Fruit fly (Drosophila melanogaster) whole organism: ENCODE data around the gene djl.

ENCODE experiments used
- CG8478 ChIP-seq: fragments of >200 bp; optimal IDR thresholded peaks from 2 replicates; lab custom pipeline; 2018; ENCODE audit warnings: inconsistent platforms
- Dll ChIP-seq: fragments of >200 bp; optimal IDR thresholded peaks from 2 replicates; lab custom pipeline; 2017
- EcR ChIP-seq, 2 experiments: fragments of >200 bp; optimal IDR thresholded peaks; 2 replicates each; lab custom pipeline; 2017; ENCODE audit warnings: missing biosample characterization in 2 of 2, missing genetic modification characterization in 2 of 2, missing genetic modification reagents in 2 of 2
- pan ChIP-seq: fragments of >200 bp; optimal IDR thresholded peaks from 2 replicates; lab custom pipeline; 2017
- psq ChIP-seq: fragments of >200 bp; optimal IDR thresholded peaks from 2 replicates; lab custom pipeline; 2017
- usp ChIP-seq: fragments of >200 bp; optimal IDR thresholded peaks from 2 replicates; lab custom pipeline; 2017; ENCODE audit warnings: missing biosample characterization, missing genetic modification characterization, mixed read lengths

The djl gene

dm6 chr3R:7079718-7080117, 19.2 kb downstream of the djl start:
- TF ChIP-seq Dll (lab: Kevin White, UChicago) (no peak), CG8478 (lab: Kevin White, UChicago) (no peak), EcR (GFP tag; optimal IDR thresholded peaks at IDR 0.05; lab: Kevin White, UChicago) (no peak), usp (no peak), pan (lab: Kevin White, UChicago) (no peak), psq (no peak)

dm6 chr3R:7080157-7080916, 19.8 kb downstream of the djl start, which contains the start of gene Ref1:
Ref1 (minus strand) TSS chr3R:7080387.
- TF ChIP-seq psq (no peak), CG8478 (lab: Kevin White, UChicago) (no peak), usp (no peak), Dll (lab: Kevin White, UChicago) (no peak), EcR (GFP tag; optimal IDR thresholded peaks at IDR 0.05; lab: Kevin White, UChicago) (no peak), pan (lab: Kevin White, UChicago) (no peak)

dm6 chr3R:7081972-7082371, 21.4 kb downstream of the djl start, which contains the start of gene Dpck:
Dpck (plus strand) TSS chr3R:7082182.
- TF ChIP-seq EcR (GFP tag; optimal IDR thresholded peaks at IDR 0.05; lab: Kevin White, UChicago) (no peak), pan (lab: Kevin White, UChicago) (no peak), usp (no peak)

dm6 chr3R:7083750-7084149, 23.2 kb downstream of the djl start:
- TF ChIP-seq usp, result no peak
- no peak for TF ChIP-seq CG8478 (lab: Kevin White, UChicago)
- TF ChIP-seq Dll (lab: Kevin White, UChicago), result no peak
- no peak for TF ChIP-seq psq
- no peak for TF ChIP-seq pan (lab: Kevin White, UChicago)
- TF ChIP-seq EcR (GFP tag; optimal IDR thresholded peaks at IDR 0.05; lab: Kevin White, UChicago), result no peak

- TF ChIP-seq pan (lab: Kevin White, UChicago), result no peak
- no peak for TF ChIP-seq Dll (lab: Kevin White, UChicago)
- no peak for TF ChIP-seq psq
- TF ChIP-seq EcR (GFP tag; optimal IDR thresholded peaks at IDR 0.05; lab: Kevin White, UChicago), result no peak
- TF ChIP-seq usp, result no peak
- no peak for TF ChIP-seq CG8478 (lab: Kevin White, UChicago)
Measured at dm6 chr3R:7085455-7085854, 24.9 kb downstream of the djl start.

dm6 chr3R:7085983-7086376, 25.4 kb downstream of the djl start, which contains the start of gene Tailor:
Tailor (minus strand) TSS chr3R:7086083.
- TF ChIP-seq Dll (lab: Kevin White, UChicago), result no peak
- TF ChIP-seq EcR (GFP tag; optimal IDR thresholded peaks at IDR 0.05; lab: Kevin White, UChicago), result no peak
- no peak for TF ChIP-seq psq
- no peak for TF ChIP-seq pan (lab: Kevin White, UChicago)
- no peak for TF ChIP-seq usp
- TF ChIP-seq CG8478 (lab: Kevin White, UChicago), result no peak

dm6 chr3R:7086377-7087200, 26.0 kb downstream of the djl start, which contains the start of gene alphaTub84B:
alphaTub84B (plus strand) TSS chr3R:7086599.
- no peak for TF ChIP-seq EcR (GFP tag; optimal IDR thresholded peaks at IDR 0.05; lab: Kevin White, UChicago)
- no peak for TF ChIP-seq CG8478 (lab: Kevin White, UChicago)
- TF ChIP-seq usp, result no peak
- no peak for TF ChIP-seq Dll (lab: Kevin White, UChicago)

dm6 chr3R:7087201-7087505, 26.6 kb downstream of the djl start:
- no peak for TF ChIP-seq Dll (lab: Kevin White, UChicago)
- no peak for TF ChIP-seq EcR (GFP tag; optimal IDR thresholded peaks at IDR 0.05; lab: Kevin White, UChicago)
- no peak for TF ChIP-seq pan (lab: Kevin White, UChicago)
- TF ChIP-seq CG8478 (lab: Kevin White, UChicago), result no peak
- TF ChIP-seq usp, result no peak

- TF ChIP-seq EcR (GFP tag; optimal IDR thresholded peaks at IDR 0.05; lab: Kevin White, UChicago) (no peak), pan (lab: Kevin White, UChicago) (no peak), Dll (lab: Kevin White, UChicago) (no peak), usp (no peak), psq (no peak)
Measured at dm6 chr3R:7087904-7088303, 27.3 kb downstream of the djl start.

dm6 chr3R:7088837-7089361, 28.3 kb downstream of the djl start:
- no peak for TF ChIP-seq CG8478 (lab: Kevin White, UChicago)
- TF ChIP-seq EcR (GFP tag; optimal IDR thresholded peaks at IDR 0.05; lab: Kevin White, UChicago), result no peak
- TF ChIP-seq Dll (lab: Kevin White, UChicago), result no peak
- TF ChIP-seq pan (lab: Kevin White, UChicago), result no peak
- TF ChIP-seq psq, result no peak
- no peak for TF ChIP-seq usp

dm6 chr3R:7089522-7090336, 29.2 kb downstream of the djl start:
- no peak for TF ChIP-seq Dll (lab: Kevin White, UChicago)
- no peak for TF ChIP-seq EcR (GFP tag; optimal IDR thresholded peaks at IDR 0.05; lab: Kevin White, UChicago)
- no peak for TF ChIP-seq psq
- no peak for TF ChIP-seq pan (lab: Kevin White, UChicago)
- no peak for TF ChIP-seq usp
- TF ChIP-seq CG8478 (lab: Kevin White, UChicago), result no peak
